Worm (Caenorhabditis elegans) whole organism, young adult: ENCODE results near the gene nlp-27.

Experiments used
- ekl-4 ChIP-seq: fragments of 200-800 bp; sonication (Bioruptor generic); IDR thresholded peaks from 2 replicates; pipeline ENCODE4 v1.3.6; 2022; ENCODE audit warnings: missing genetic modification reagents, missing genetic modification characterization, missing compliant biosample characterization
- nhr-90 ChIP-seq: sonication (generic microtip); optimal IDR thresholded peaks from 2 replicates; lab custom pipeline; 2016; ENCODE audit warnings: missing genotype, mild to moderate bottlenecking, missing genetic modification characterization, missing compliant biosample characterization
- somi-1 ChIP-seq: fragments of 200-800 bp; sonication (Bioruptor generic); optimal IDR thresholded peaks from 2 replicates; lab custom pipeline; 2018; ENCODE audit warnings: mild to moderate bottlenecking, missing genetic modification characterization, missing compliant biosample characterization

DNA sequence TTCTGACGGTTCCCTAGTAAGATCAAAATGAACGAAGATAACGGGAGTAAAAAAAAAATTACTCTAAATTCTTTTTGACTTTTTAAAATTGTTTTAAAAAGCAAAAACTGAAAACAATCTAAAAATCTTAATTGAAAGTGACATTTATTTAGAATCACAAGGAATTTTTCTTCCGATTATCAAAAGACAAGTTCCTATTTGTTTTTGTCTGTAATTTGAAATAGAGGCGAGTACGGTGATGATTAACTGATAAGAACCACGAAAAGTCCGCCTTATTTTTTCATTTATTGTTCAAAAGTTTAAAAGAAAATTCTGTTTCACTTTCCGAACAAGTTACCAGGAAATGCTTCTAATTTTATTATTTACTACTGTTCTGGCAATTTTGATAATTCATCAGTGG is 39.5 kb upstream of the nlp-27 start, which contains the start of gene dach-1:
- no peak for TF ChIP-seq nhr-90 (tag; lab: Kevin White, UChicago)
- TF ChIP-seq ekl-4 = no peak
- TF ChIP-seq somi-1 = no peak
